Fruit fly (Drosophila melanogaster) whole organism, embryonic: Measurements from ENCODE around the gene CG2889.
A peak's percentile ranks its signal among the peaks of the same experiment; 100 is the strongest.

Experiments used
- B-H2 ChIP-seq: fragments of 200-800 bp; sonication (Bioruptor generic); optimal IDR thresholded peaks from 2 replicates; lab custom pipeline; 2018; ENCODE audit warnings: missing biosample characterization, mild to moderate bottlenecking, missing genetic modification characterization
- BEAF-32 ChIP-seq: fragments of 200-800 bp; sonication (Bioruptor generic); optimal IDR thresholded peaks from 3 replicates; lab custom pipeline; 2017; ENCODE audit warnings: missing biosample characterization, missing genetic modification characterization, mild to moderate bottlenecking, moderate library complexity, missing genetic modification reagents
- Bgb ChIP-seq: fragments of 200-800 bp; sonication (Bioruptor generic); IDR thresholded peaks from 2 replicates; pipeline ENCODE4 v1.3.6; 2022; ENCODE audit warnings: missing biosample characterization, missing genetic modification characterization; ENCODE audit not compliant: partially characterized antibody
- CG10267 ChIP-seq: fragments of 200-800 bp; sonication (Bioruptor generic); optimal IDR thresholded peaks from 2 replicates; lab custom pipeline; 2018; ENCODE audit warnings: missing biosample characterization, mild to moderate bottlenecking, missing genetic modification characterization, moderate library complexity
- CG11504 ChIP-seq: fragments of 200-800 bp; sonication (Bioruptor generic); optimal IDR thresholded peaks from 3 replicates; lab custom pipeline; 2019; ENCODE audit warnings: missing biosample characterization, mild to moderate bottlenecking, missing genetic modification characterization, moderate library complexity
- CG12659 ChIP-seq: fragments of 200-800 bp; sonication (Bioruptor generic); optimal IDR thresholded peaks from 3 replicates; lab custom pipeline; 2017; ENCODE audit warnings: mild to moderate bottlenecking, missing biosample characterization, missing genetic modification reagents, missing genetic modification characterization
- CG13287 ChIP-seq: fragments of 200-800 bp; sonication (Bioruptor generic); IDR thresholded peaks from 2 replicates; pipeline ENCODE4 v1.3.6; 2022; ENCODE audit warnings: missing biosample characterization, missing genetic modification characterization; ENCODE audit not compliant: partially characterized antibody
- CG14860 ChIP-seq: fragments of 200-800 bp; sonication (Bioruptor generic); IDR thresholded peaks from 3 replicates; pipeline ENCODE4 v1.3.6; 2022; ENCODE audit warnings: missing biosample characterization, missing genetic modification characterization; ENCODE audit not compliant: partially characterized antibody
- CG15601 ChIP-seq: fragments of 200-800 bp; sonication (Bioruptor generic); optimal IDR thresholded peaks from 3 replicates; lab custom pipeline; 2019; ENCODE audit warnings: missing biosample characterization, mild to moderate bottlenecking, missing genetic modification characterization, moderate library complexity
- CG34224 ChIP-seq: fragments of 200-800 bp; sonication (Bioruptor generic); IDR thresholded peaks from 3 replicates; pipeline ENCODE4 v1.3.6; 2022; ENCODE audit warnings: missing biosample characterization, missing genetic modification characterization; ENCODE audit not compliant: partially characterized antibody
- CG34376 ChIP-seq: fragments of 200-800 bp; sonication (Bioruptor generic); optimal IDR thresholded peaks from 2 replicates; lab custom pipeline; 2018; ENCODE audit warnings: missing biosample characterization, mild to moderate bottlenecking, missing genetic modification characterization
- CG3995 ChIP-seq: fragments of 200-800 bp; sonication (Bioruptor generic); optimal IDR thresholded peaks from 3 replicates; lab custom pipeline; 2016; ENCODE audit warnings: missing biosample characterization, missing genetic modification characterization
- CG42726 ChIP-seq: fragments of 200-800 bp; sonication (Bioruptor generic); IDR thresholded peaks from 2 replicates; pipeline ENCODE4 v1.3.6; 2022; ENCODE audit warnings: missing biosample characterization, missing genetic modification characterization; ENCODE audit not compliant: partially characterized antibody
- CG6791 ChIP-seq: fragments of 200-800 bp; sonication (Bioruptor generic); IDR thresholded peaks from 3 replicates; pipeline ENCODE4 v1.3.6; 2022; ENCODE audit warnings: missing biosample characterization, missing genetic modification characterization; ENCODE audit not compliant: partially characterized antibody
- CG7963 ChIP-seq: fragments of 200-800 bp; sonication (Bioruptor generic); IDR thresholded peaks from 3 replicates; pipeline ENCODE4 v1.3.6; 2022; ENCODE audit warnings: missing biosample characterization, missing genetic modification characterization; ENCODE audit not compliant: partially characterized antibody
- CG8281 ChIP-seq: fragments of 200-800 bp; sonication (Bioruptor generic); optimal IDR thresholded peaks from 2 replicates; lab custom pipeline; 2018; ENCODE audit warnings: missing biosample characterization, mild to moderate bottlenecking, missing genetic modification characterization, moderate library complexity
- CG9727 ChIP-seq: fragments of 200-800 bp; sonication (Bioruptor generic); optimal IDR thresholded peaks from 3 replicates; lab custom pipeline; 2017; ENCODE audit warnings: missing biosample characterization, mild to moderate bottlenecking, missing genetic modification characterization
- CrebB ChIP-seq: fragments of 200-800 bp; sonication (Bioruptor generic); optimal IDR thresholded peaks from 3 replicates; lab custom pipeline; 2018; ENCODE audit warnings: missing biosample characterization, mild to moderate bottlenecking, missing genetic modification characterization
- Ets97D ChIP-seq: fragments of 200-800 bp; sonication (Bioruptor generic); optimal IDR thresholded peaks from 3 replicates; lab custom pipeline; 2016; ENCODE audit warnings: missing biosample characterization, missing genetic modification characterization
- HmgZ ChIP-seq: fragments of 200-800 bp; sonication (Bioruptor generic); optimal IDR thresholded peaks from 2 replicates; lab custom pipeline; 2018; ENCODE audit warnings: missing biosample characterization, mild to moderate bottlenecking, missing genetic modification characterization
- Myb ChIP-seq: fragments of 200-800 bp; sonication (Bioruptor generic); optimal IDR thresholded peaks from 2 replicates; lab custom pipeline; 2016; ENCODE audit warnings: missing biosample characterization, missing genetic modification characterization
- Opbp ChIP-seq: fragments of 200-800 bp; sonication (Bioruptor generic); IDR thresholded peaks from 3 replicates; pipeline ENCODE4 v1.3.6; 2022; ENCODE audit warnings: missing biosample characterization, missing genetic modification characterization; ENCODE audit not compliant: partially characterized antibody
- Rfx ChIP-seq: fragments of 200-800 bp; sonication (Bioruptor generic); IDR thresholded peaks from 2 replicates; pipeline ENCODE4 v1.3.6; 2022; ENCODE audit warnings: missing biosample characterization, missing genetic modification characterization
- Spps ChIP-seq: fragments of 200-800 bp; sonication (Bioruptor generic); optimal IDR thresholded peaks from 2 replicates; lab custom pipeline; 2018; ENCODE audit warnings: missing biosample characterization, mild to moderate bottlenecking, missing genetic modification characterization
- Sry-β ChIP-seq: fragments of 200-800 bp; sonication (Bioruptor generic); optimal IDR thresholded peaks from 2 replicates; lab custom pipeline; 2018; ENCODE audit warnings: missing biosample characterization, mild to moderate bottlenecking, missing genetic modification characterization, moderate library complexity
- Sry-δ ChIP-seq: fragments of 200-800 bp; sonication (Bioruptor generic); optimal IDR thresholded peaks from 2 replicates; lab custom pipeline; 2016; ENCODE audit warnings: missing biosample characterization, missing genetic modification characterization
- chinmo ChIP-seq: fragments of 200-800 bp; sonication (Bioruptor generic); IDR thresholded peaks from 4 replicates; pipeline ENCODE4 v1.3.6; 2022; ENCODE audit warnings: missing biosample characterization, missing genetic modification characterization; ENCODE audit not compliant: partially characterized antibody
- exex ChIP-seq: fragments of 200-800 bp; sonication (Bioruptor generic); optimal IDR thresholded peaks from 4 replicates; lab custom pipeline; 2018; ENCODE audit warnings: missing biosample characterization, mild to moderate bottlenecking, missing genetic modification characterization, moderate library complexity
- gfzf ChIP-seq: fragments of 200-800 bp; sonication (Bioruptor generic); optimal IDR thresholded peaks from 2 replicates; lab custom pipeline; 2016; ENCODE audit warnings: missing biosample characterization, mild to moderate bottlenecking, missing genetic modification characterization, moderate library complexity
- hbn ChIP-seq: fragments of 200-800 bp; sonication (Bioruptor generic); IDR thresholded peaks from 2 replicates; pipeline ENCODE4 v1.3.6; 2022; ENCODE audit warnings: missing biosample characterization, missing genetic modification characterization; ENCODE audit not compliant: partially characterized antibody
- maf-S ChIP-seq: fragments of 200-800 bp; sonication (Bioruptor generic); optimal IDR thresholded peaks from 2 replicates; lab custom pipeline; 2016; ENCODE audit warnings: missing biosample characterization, missing genetic modification characterization
- nerfin-2 ChIP-seq: fragments of 200-800 bp; sonication (Bioruptor generic); IDR thresholded peaks from 2 replicates; pipeline ENCODE4 v1.3.6; 2022; ENCODE audit warnings: missing biosample characterization, missing genetic modification characterization; ENCODE audit not compliant: partially characterized antibody
- nmo ChIP-seq: fragments of 200-800 bp; sonication (Bioruptor generic); optimal IDR thresholded peaks from 2 replicates; lab custom pipeline; 2018; ENCODE audit warnings: missing biosample characterization, mild to moderate bottlenecking, missing genetic modification characterization, moderate library complexity
- nom ChIP-seq: fragments of 200-800 bp; sonication (Bioruptor generic); optimal IDR thresholded peaks from 2 replicates; lab custom pipeline; 2017; ENCODE audit warnings: missing biosample characterization, missing genetic modification characterization, mild to moderate bottlenecking, moderate library complexity, missing genetic modification reagents
- pho ChIP-seq: fragments of 200-800 bp; sonication (Bioruptor generic); optimal IDR thresholded peaks from 2 replicates; lab custom pipeline; 2016; ENCODE audit warnings: missing biosample characterization, missing genetic modification characterization
- phol ChIP-seq: fragments of 200-800 bp; sonication (Bioruptor generic); optimal IDR thresholded peaks from 3 replicates; lab custom pipeline; 2018; ENCODE audit warnings: missing biosample characterization, mild to moderate bottlenecking, missing genetic modification characterization, moderate library complexity
- sqz ChIP-seq: fragments of 200-800 bp; sonication (Bioruptor generic); optimal IDR thresholded peaks from 3 replicates; lab custom pipeline; 2018; ENCODE audit warnings: missing biosample characterization, mild to moderate bottlenecking, missing genetic modification characterization
- unc-4 ChIP-seq: fragments of 200-800 bp; sonication (Bioruptor generic); IDR thresholded peaks from 2 replicates; pipeline ENCODE4 v1.3.6; 2022; ENCODE audit warnings: missing biosample characterization, missing genetic modification characterization; ENCODE audit not compliant: partially characterized antibody
- vvl ChIP-seq: fragments of 200-800 bp; sonication (Bioruptor generic); IDR thresholded peaks from 2 replicates; pipeline ENCODE4 v1.3.6; 2022; ENCODE audit warnings: missing biosample characterization, missing genetic modification characterization
- yki ChIP-seq: fragments of >200 bp; optimal IDR thresholded peaks from 3 replicates; lab custom pipeline; 2018

CG2889 gene

dm6 chrX:10478443-10479368 lies 5.0 kb downstream of the CG2889 start, which contains the start of the genes CG2887 and PPP4R2r (continued):
- peak; percentile 92 for TF ChIP-seq CG13287 (GFP tag; lab: Robert Waterston, UW)
- peak; percentile 35 for TF ChIP-seq phol (tag; lab: Kevin White, UChicago)
- no peak for TF ChIP-seq CG11504 (tag; lab: Kevin White, UChicago)
- peak; percentile 91 for TF ChIP-seq CG7963
- peak; percentile 80 for TF ChIP-seq CG8281 (tag; lab: Kevin White, UChicago)
- TF ChIP-seq CG34376 (GFP tag; lab: Kevin White, UChicago), result peak; percentile 27
- TF ChIP-seq CG10267, result peak; percentile 66
- TF ChIP-seq nom (GFP tag; lab: Kevin White, UChicago), result peak; percentile 27
- TF ChIP-seq Ets97D (GFP tag; lab: Kevin White, UChicago), result peak; percentile 76
- TF ChIP-seq CG42726 (GFP tag; lab: Robert Waterston, UW), result peak; percentile 95
- TF ChIP-seq B-H2, result peak; percentile 16
- TF ChIP-seq Myb, result peak; percentile 58
- TF ChIP-seq Spps (tag; lab: Kevin White, UChicago), result no peak
- TF ChIP-seq CG12659 (GFP tag; lab: Kevin White, UChicago), result peak; percentile 59
- peak; percentile 46 for TF ChIP-seq sqz (GFP tag; lab: Kevin White, UChicago)
- TF ChIP-seq CG3995, result no peak
- TF ChIP-seq yki (lab: Kevin White, UChicago), result no peak
- peak; percentile 16 for TF ChIP-seq CrebB
- peak; percentile 87 for TF ChIP-seq nerfin-2 (GFP tag; lab: Robert Waterston, UW)
- peak; percentile 19 for TF ChIP-seq CG9727 (GFP tag; lab: Kevin White, UChicago)
- peak; percentile 34 for TF ChIP-seq nmo (GFP tag; lab: Kevin White, UChicago)
- peak; percentile 29 for TF ChIP-seq exex (tag; lab: Kevin White, UChicago)
- peak; percentile 45 for TF ChIP-seq HmgZ (tag; lab: Kevin White, UChicago)
- TF ChIP-seq Bgb, result peak; percentile 95
- peak; percentile 94 for TF ChIP-seq Opbp (GFP tag; lab: Robert Waterston, UW)
- TF ChIP-seq hbn (GFP tag; lab: Robert Waterston, UW), result peak; percentile 88
- peak; percentile 64 for TF ChIP-seq Sry-β (GFP tag; lab: Kevin White, UChicago)
- TF ChIP-seq CG34224, result peak; percentile 90
- peak; percentile 91 for TF ChIP-seq unc-4 (GFP tag; lab: Robert Waterston, UW)
- TF ChIP-seq vvl (GFP tag; lab: Robert Waterston, UW), result peak; percentile 51
- TF ChIP-seq chinmo (GFP tag; lab: Robert Waterston, UW), result peak; percentile 95
- peak; percentile 79 for TF ChIP-seq Rfx
- no peak for TF ChIP-seq maf-S
- TF ChIP-seq CG6791 (GFP tag; lab: Robert Waterston, UW), result peak; percentile 94
- TF ChIP-seq Sry-δ (GFP tag; lab: Kevin White, UChicago), result peak; percentile 96
- TF ChIP-seq CG14860, result peak; percentile 82
- peak; percentile 93 for TF ChIP-seq BEAF-32
- peak; percentile 54 for TF ChIP-seq gfzf (GFP tag; lab: Kevin White, UChicago)
- TF ChIP-seq pho, result peak; percentile 19
- peak; percentile 29 for TF ChIP-seq CG15601 (tag; lab: Kevin White, UChicago)
